Fruit fly (Drosophila melanogaster) whole organism, embryonic: Measurements from ENCODE around the gene Baldspot.

ENCODE experiments used
- CG11085 ChIP-seq: fragments of 200-800 bp; sonication (Bioruptor generic); IDR thresholded peaks from 2 replicates; pipeline ENCODE4 v1.3.6; 2022; ENCODE audit warnings: missing biosample characterization, missing genetic modification characterization
- CG14965 ChIP-seq: fragments of 200-800 bp; sonication (Bioruptor generic); optimal IDR thresholded peaks from 2 replicates; lab custom pipeline; 2016; ENCODE audit warnings: missing biosample characterization, missing genetic modification characterization, borderline replicate concordance
- CG1647 ChIP-seq: fragments of 200-800 bp; sonication (Bioruptor generic); optimal IDR thresholded peaks from 3 replicates; lab custom pipeline; 2016; ENCODE audit warnings: missing biosample characterization, missing genetic modification characterization
- CG17359 ChIP-seq: fragments of 200-800 bp; sonication (Bioruptor generic); optimal IDR thresholded peaks from 3 replicates; lab custom pipeline; 2018; ENCODE audit warnings: missing biosample characterization, mild to moderate bottlenecking, missing genetic modification characterization, moderate library complexity
- CG18011 ChIP-seq: fragments of 200-800 bp; sonication (Bioruptor generic); optimal IDR thresholded peaks from 2 replicates; lab custom pipeline; 2017; ENCODE audit warnings: missing biosample characterization, missing genetic modification characterization, mild to moderate bottlenecking, moderate library complexity, missing genotype
- CG32772 ChIP-seq: fragments of 200-800 bp; sonication (Bioruptor generic); IDR thresholded peaks from 2 replicates; pipeline ENCODE4 v1.3.6; 2022; ENCODE audit warnings: missing biosample characterization, missing genetic modification characterization
- CG4282 ChIP-seq: fragments of 200-800 bp; sonication (Bioruptor generic); optimal IDR thresholded peaks from 2 replicates; lab custom pipeline; 2016; ENCODE audit warnings: missing biosample characterization, missing genetic modification characterization
- CG43689 ChIP-seq: fragments of 200-800 bp; sonication (Bioruptor generic); IDR thresholded peaks from 2 replicates; pipeline ENCODE4 v1.3.6; 2022; ENCODE audit warnings: missing biosample characterization, missing genetic modification characterization
- CG4707 ChIP-seq: fragments of 200-800 bp; sonication (Bioruptor generic); optimal IDR thresholded peaks from 2 replicates; lab custom pipeline; 2018; ENCODE audit warnings: missing biosample characterization, mild to moderate bottlenecking, missing genetic modification characterization, moderate library complexity
- CG4854 ChIP-seq: fragments of 200-800 bp; sonication (Bioruptor generic); optimal IDR thresholded peaks from 2 replicates; lab custom pipeline; 2016; ENCODE audit warnings: missing biosample characterization, missing genetic modification characterization, inconsistent platforms
- CG7357 ChIP-seq: fragments of 200-800 bp; sonication (Bioruptor generic); IDR thresholded peaks from 3 replicates; pipeline ENCODE4 v1.3.6; 2022; ENCODE audit warnings: missing biosample characterization, missing genetic modification characterization
- CG7839 ChIP-seq: fragments of 200-800 bp; sonication (Bioruptor generic); optimal IDR thresholded peaks from 3 replicates; lab custom pipeline; 2018; ENCODE audit warnings: missing biosample characterization, mild to moderate bottlenecking, missing genetic modification characterization, moderate library complexity
- CG9609 ChIP-seq: fragments of 200-800 bp; sonication (Bioruptor generic); optimal IDR thresholded peaks from 3 replicates; lab custom pipeline; 2016; ENCODE audit warnings: missing biosample characterization, missing genetic modification characterization
- CG9797 ChIP-seq: fragments of 200-800 bp; sonication (Bioruptor generic); optimal IDR thresholded peaks from 3 replicates; lab custom pipeline; 2018; ENCODE audit warnings: missing biosample characterization, mild to moderate bottlenecking, missing genetic modification characterization
- CHES-1-like ChIP-seq: fragments of 200-800 bp; sonication (Bioruptor generic); optimal IDR thresholded peaks from 2 replicates; lab custom pipeline; 2016; ENCODE audit warnings: missing biosample characterization, missing genetic modification characterization
- Camta ChIP-seq: fragments of 200-800 bp; sonication (Bioruptor generic); optimal IDR thresholded peaks from 2 replicates; lab custom pipeline; 2016; ENCODE audit warnings: missing biosample characterization, missing genetic modification characterization
- D19A ChIP-seq: fragments of 200-800 bp; optimal IDR thresholded peaks from 3 replicates; lab custom pipeline; 2019; ENCODE audit warnings: missing biosample characterization, mild to moderate bottlenecking, missing genetic modification characterization, moderate library complexity
- Dbx ChIP-seq: fragments of 200-800 bp; sonication (Bioruptor generic); IDR thresholded peaks from 3 replicates; pipeline ENCODE4 v1.3.6; 2022; ENCODE audit warnings: missing biosample characterization, missing genetic modification characterization
- Dref ChIP-seq: fragments of 200-800 bp; sonication (Bioruptor generic); IDR thresholded peaks from 2 replicates; pipeline ENCODE4 v1.3.6; 2022; ENCODE audit warnings: missing biosample characterization, missing genetic modification characterization
- Eip74EF ChIP-seq, 2 experiments: fragments of 200-800 bp in 1 of 2; fragments of >200 bp in 1 of 2; sonication (Bioruptor generic) in 1 of 2; optimal IDR thresholded peaks; 2 replicates each; lab custom pipeline; 2017 to 2019; ENCODE audit warnings: missing biosample characterization in 2 of 2, missing genetic modification characterization in 2 of 2, mild to moderate bottlenecking in 1 of 2, moderate library complexity in 1 of 2
- Fer2 ChIP-seq: fragments of 200-800 bp; sonication (Bioruptor generic); optimal IDR thresholded peaks from 2 replicates; lab custom pipeline; 2018; ENCODE audit warnings: missing biosample characterization, mild to moderate bottlenecking, missing genetic modification characterization, moderate library complexity
- Hr39 ChIP-seq: fragments of >200 bp; optimal IDR thresholded peaks from 2 replicates; lab custom pipeline; 2017
- Opbp ChIP-seq: fragments of 200-800 bp; sonication (Bioruptor generic); IDR thresholded peaks from 3 replicates; pipeline ENCODE4 v1.3.6; 2022; ENCODE audit warnings: missing biosample characterization, missing genetic modification characterization; ENCODE audit not compliant: partially characterized antibody
- Side ChIP-seq: fragments of 200-800 bp; sonication (Bioruptor generic); optimal IDR thresholded peaks from 2 replicates; lab custom pipeline; 2016; ENCODE audit warnings: missing biosample characterization, missing genetic modification characterization
- Sin3A ChIP-seq: fragments of >200 bp; optimal IDR thresholded peaks from 2 replicates; lab custom pipeline; 2018
- Sry-δ ChIP-seq: fragments of 200-800 bp; sonication (Bioruptor generic); optimal IDR thresholded peaks from 2 replicates; lab custom pipeline; 2016; ENCODE audit warnings: missing biosample characterization, missing genetic modification characterization
- Tbp ChIP-seq: fragments of >200 bp; optimal IDR thresholded peaks from 2 replicates; lab custom pipeline; 2018; ENCODE audit warnings: missing biosample characterization, missing genetic modification characterization
- Xrp1 ChIP-seq: fragments of 200-800 bp; sonication (Bioruptor generic); IDR thresholded peaks from 2 replicates; pipeline ENCODE4 v1.3.6; 2022; ENCODE audit warnings: missing biosample characterization, missing genetic modification characterization
- ap ChIP-seq: fragments of 200-800 bp; sonication (Bioruptor generic); IDR thresholded peaks from 2 replicates; pipeline ENCODE4 v1.3.6; 2022; ENCODE audit warnings: missing biosample characterization, missing genetic modification characterization
- ash1 ChIP-seq: fragments of 200-800 bp; sonication (Bioruptor generic); optimal IDR thresholded peaks from 2 replicates; lab custom pipeline; 2018; ENCODE audit warnings: missing biosample characterization, mild to moderate bottlenecking, missing genetic modification characterization
- ato ChIP-seq: fragments of 200-800 bp; sonication (Bioruptor generic); IDR thresholded peaks from 2 replicates; pipeline ENCODE4 v1.3.6; 2022; ENCODE audit warnings: missing biosample characterization, missing genetic modification characterization; ENCODE audit not compliant: partially characterized antibody
- crc ChIP-seq: fragments of 200-800 bp; sonication (Bioruptor generic); optimal IDR thresholded peaks from 2 replicates; lab custom pipeline; 2016; ENCODE audit warnings: missing biosample characterization, missing genetic modification characterization
- cwo ChIP-seq: fragments of 200-800 bp; sonication (Bioruptor generic); optimal IDR thresholded peaks from 3 replicates; lab custom pipeline; 2017; ENCODE audit warnings: missing biosample characterization, missing genetic modification characterization, mild to moderate bottlenecking, moderate library complexity, missing genetic modification reagents
- da ChIP-seq: fragments of 200-800 bp; sonication (Bioruptor generic); optimal IDR thresholded peaks from 2 replicates; lab custom pipeline; 2016; ENCODE audit warnings: missing biosample characterization, missing genetic modification characterization
- fru ChIP-seq: fragments of >200 bp; optimal IDR thresholded peaks from 2 replicates; lab custom pipeline; 2017
- fu2 ChIP-seq: fragments of 200-800 bp; sonication (Bioruptor generic); optimal IDR thresholded peaks from 2 replicates; lab custom pipeline; 2016; ENCODE audit warnings: missing biosample characterization, missing genetic modification characterization
- hbn ChIP-seq: fragments of 200-800 bp; sonication (Bioruptor generic); IDR thresholded peaks from 2 replicates; pipeline ENCODE4 v1.3.6; 2022; ENCODE audit warnings: missing biosample characterization, missing genetic modification characterization; ENCODE audit not compliant: partially characterized antibody
- jigr1 ChIP-seq: fragments of 200-800 bp; sonication (Bioruptor generic); IDR thresholded peaks from 3 replicates; pipeline ENCODE4 v1.3.6; 2022; ENCODE audit warnings: missing biosample characterization, missing genetic modification characterization
- luna ChIP-seq: fragments of 200-800 bp; sonication (Bioruptor generic); optimal IDR thresholded peaks from 2 replicates; lab custom pipeline; 2016; ENCODE audit warnings: missing biosample characterization, missing genetic modification characterization
- nmo ChIP-seq: fragments of 200-800 bp; sonication (Bioruptor generic); optimal IDR thresholded peaks from 2 replicates; lab custom pipeline; 2018; ENCODE audit warnings: missing biosample characterization, mild to moderate bottlenecking, missing genetic modification characterization, moderate library complexity
- pb ChIP-seq: fragments of 200-800 bp; sonication (Bioruptor generic); optimal IDR thresholded peaks from 3 replicates; lab custom pipeline; 2016; ENCODE audit warnings: missing biosample characterization, missing genetic modification characterization
- pum ChIP-seq: fragments of 200-800 bp; sonication (Bioruptor generic); optimal IDR thresholded peaks from 2 replicates; lab custom pipeline; 2016; ENCODE audit warnings: missing biosample characterization, missing genetic modification characterization
- sc ChIP-seq, 3 experiments: fragments of >200 bp in 2 of 3; fragments of 200-800 bp in 1 of 3; sonication (Bioruptor generic) in 1 of 3; optimal IDR thresholded peaks; 2 replicates in 2 of 3; 3 replicates in 1 of 3; lab custom pipeline; 2017; ENCODE audit warnings: mild to moderate bottlenecking in 1 of 3, missing biosample characterization in 1 of 3, missing genetic modification characterization in 1 of 3, missing genetic modification reagents in 1 of 3
- scrt ChIP-seq: fragments of 200-800 bp; sonication (Bioruptor generic); optimal IDR thresholded peaks from 2 replicates; lab custom pipeline; 2018; ENCODE audit warnings: missing biosample characterization, mild to moderate bottlenecking, missing genetic modification characterization, moderate library complexity
- sim ChIP-seq: fragments of 200-800 bp; sonication (Bioruptor generic); IDR thresholded peaks from 2 replicates; pipeline ENCODE4 v1.3.6; 2022; ENCODE audit warnings: missing biosample characterization, missing genetic modification characterization
- tio ChIP-seq: fragments of 200-800 bp; sonication (Bioruptor generic); optimal IDR thresholded peaks from 2 replicates; lab custom pipeline; 2017; ENCODE audit warnings: missing biosample characterization, missing genetic modification characterization, inconsistent platforms
- toy ChIP-seq: fragments of 200-800 bp; sonication (Bioruptor generic); IDR thresholded peaks from 2 replicates; pipeline ENCODE4 v1.3.6; 2022; ENCODE audit warnings: missing biosample characterization, missing genetic modification characterization
- unpg ChIP-seq: fragments of 200-800 bp; sonication (Bioruptor generic); optimal IDR thresholded peaks from 3 replicates; lab custom pipeline; 2018; ENCODE audit warnings: missing biosample characterization, mild to moderate bottlenecking, missing genetic modification characterization, moderate library complexity
- usp ChIP-seq: fragments of >200 bp; optimal IDR thresholded peaks from 2 replicates; lab custom pipeline; 2017; ENCODE audit warnings: missing biosample characterization, missing genetic modification characterization

Gene Baldspot

DNA sequence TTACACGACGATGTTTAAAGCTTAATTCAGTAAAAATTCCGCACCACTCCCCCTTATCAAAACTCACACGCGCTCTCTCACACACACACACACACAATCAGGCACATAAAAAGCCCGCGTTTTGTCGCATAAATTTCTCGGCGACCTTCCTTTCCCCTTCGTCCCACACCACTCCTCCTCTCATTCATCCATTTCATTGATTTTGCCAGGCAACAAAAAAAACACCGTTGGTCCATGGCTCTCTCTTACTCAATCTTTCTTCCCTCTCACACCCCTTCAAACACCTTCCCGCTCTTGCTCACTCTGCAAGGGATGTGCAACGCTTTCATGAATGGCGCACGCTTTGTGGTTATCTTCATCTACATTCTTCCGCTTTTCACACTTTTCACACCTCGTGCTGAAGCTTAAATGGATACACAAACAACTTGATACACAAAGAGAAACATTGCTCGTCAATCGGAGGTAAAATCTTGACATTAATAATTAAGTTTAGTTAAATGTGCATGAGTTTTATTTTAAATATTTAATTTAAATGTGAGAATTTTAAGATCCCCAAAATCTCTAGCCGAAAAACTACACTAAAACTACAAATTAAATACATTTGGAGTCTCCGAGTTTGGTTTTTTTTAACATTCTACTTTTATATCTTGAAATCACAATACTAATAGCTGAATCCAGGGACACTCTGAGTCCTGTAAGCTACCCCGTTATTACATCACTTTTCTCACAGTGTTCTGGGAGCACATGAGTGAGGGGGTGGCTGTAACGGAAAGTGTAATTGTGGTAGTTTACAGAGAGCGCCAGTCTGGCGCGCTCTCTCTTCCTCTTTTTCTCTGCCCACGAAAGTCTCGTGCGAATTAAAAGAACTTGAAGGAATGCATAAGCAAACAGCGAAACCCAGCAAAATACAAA is 1.2 kb downstream of the Baldspot start (continued):
- no peak for TF ChIP-seq Dref (GFP tag; lab: Robert Waterston, UW)
- no peak for TF ChIP-seq Hr39
- TF ChIP-seq CG7357 (GFP tag; lab: Robert Waterston, UW) = peak; percentile 90
- peak; percentile 92 for TF ChIP-seq Camta (GFP tag; lab: Kevin White, UChicago)
- TF ChIP-seq CG9797 (GFP tag; lab: Kevin White, UChicago) = peak; percentile 44
- TF ChIP-seq Eip74EF (GFP tag; optimal IDR thresholded peaks at IDR 0.05; lab: Kevin White, UChicago) = peak in 1 of 2 experiments; percentile 98
- peak; percentile 71 for TF ChIP-seq da
- peak; percentile 81 for TF ChIP-seq Side
- TF ChIP-seq sim (GFP tag; lab: Robert Waterston, UW) = peak; percentile 75
- TF ChIP-seq CG9609 = peak; percentile 79
- TF ChIP-seq Sry-δ (GFP tag; lab: Kevin White, UChicago) = peak; percentile 49
- TF ChIP-seq crc (GFP tag; lab: Kevin White, UChicago) = peak; percentile 91
- peak; percentile 92 for TF ChIP-seq pum
- peak; percentile 79 for TF ChIP-seq CHES-1-like (GFP tag; lab: Kevin White, UChicago)
- peak; percentile 71 for TF ChIP-seq CG14965 (GFP tag; lab: Kevin White, UChicago)
- no peak for TF ChIP-seq Sin3A
- no peak for TF ChIP-seq hbn
- peak; percentile 84 for TF ChIP-seq fu2 (GFP tag; lab: Kevin White, UChicago)
- TF ChIP-seq nmo = peak; percentile 99
- TF ChIP-seq CG11085 = peak; percentile 80
- peak; percentile 94 for TF ChIP-seq CG32772
- TF ChIP-seq ato = no peak
- peak; percentile 98 for TF ChIP-seq tio (GFP tag; lab: Kevin White, UChicago)
- TF ChIP-seq fru (lab: Kevin White, UChicago) = no peak
- TF ChIP-seq CG18011 = peak; percentile 82
- no peak for TF ChIP-seq usp (GFP tag; lab: Kevin White, UChicago)
- no peak for TF ChIP-seq sc (optimal IDR thresholded peaks at IDR 0.05; lab: Kevin White, UChicago)
- peak; percentile 97 for TF ChIP-seq sc (GFP tag; optimal IDR thresholded peaks at IDR 0.05; lab: Kevin White, UChicago)
- TF ChIP-seq scrt (GFP tag; lab: Kevin White, UChicago) = peak; percentile 94
- peak; percentile 94 for TF ChIP-seq Dbx (GFP tag; lab: Robert Waterston, UW)
- TF ChIP-seq ap (GFP tag; lab: Robert Waterston, UW) = peak; percentile 90
- peak; percentile 98 for TF ChIP-seq CG17359 (tag; lab: Kevin White, UChicago)
- peak; percentile 94 for TF ChIP-seq Fer2 (tag; lab: Kevin White, UChicago)
- TF ChIP-seq D19A (tag; lab: Kevin White, UChicago) = peak; percentile 95
- no peak for TF ChIP-seq Opbp
- TF ChIP-seq jigr1 (GFP tag; lab: Robert Waterston, UW) = peak; percentile 93
- peak; percentile 65 for TF ChIP-seq ash1
- TF ChIP-seq luna = peak; percentile 73
- peak; percentile 93 for TF ChIP-seq CG1647 (GFP tag; lab: Kevin White, UChicago)
- TF ChIP-seq pb (GFP tag; lab: Kevin White, UChicago) = peak; percentile 81
- TF ChIP-seq Tbp (GFP tag; lab: Kevin White, UChicago) = no peak
- peak; percentile 83 for TF ChIP-seq toy
- peak; percentile 95 for TF ChIP-seq cwo (GFP tag; lab: Kevin White, UChicago)
- peak; percentile 63 for TF ChIP-seq CG4282
- TF ChIP-seq CG43689 (GFP tag; lab: Robert Waterston, UW) = peak; percentile 85
- peak; percentile 94 for TF ChIP-seq CG4854 (GFP tag; lab: Kevin White, UChicago)
- peak; percentile 96 for TF ChIP-seq Xrp1
- TF ChIP-seq CG4707 (GFP tag; lab: Kevin White, UChicago) = peak; percentile 88
- peak; percentile 96 for TF ChIP-seq unpg
- TF ChIP-seq CG7839 (tag; lab: Kevin White, UChicago) = peak; percentile 98
